Fruit fly (Drosophila melanogaster): ENCODE data around the gene Ada2b.

Gene Ada2b

dm6 chr3R:8243720-8244119, 3.4 kb upstream of the Ada2b start, which contains the start of the genes CG9636, CG18749 and CG33722 (continued):
- peak; percentile 70 for TF ChIP-seq woc (GFP tag; optimal IDR thresholded peaks at IDR 0.05)
- no peak for TF ChIP-seq Dif (GFP tag; optimal IDR thresholded peaks at IDR 0.05; ENCODE audit: partially characterized antibody)
- TF ChIP-seq dmrt93B (GFP tag; optimal IDR thresholded peaks at IDR 0.05), result no peak
- no peak for TF ChIP-seq usp (GFP tag; optimal IDR thresholded peaks at IDR 0.05)
- peak; percentile 62 for TF ChIP-seq Rel (GFP tag; optimal IDR thresholded peaks at IDR 0.05)
- TF ChIP-seq Rel (tag; optimal IDR thresholded peaks at IDR 0.05), result peak; percentile 87
- TF ChIP-seq OdsH (GFP tag; optimal IDR thresholded peaks at IDR 0.05), result peak; percentile 81
- peak; percentile 93 for TF ChIP-seq brk (GFP tag; optimal IDR thresholded peaks at IDR 0.05)
- TF ChIP-seq h (GFP tag; optimal IDR thresholded peaks at IDR 0.05), result peak; percentile 89
- no peak for TF ChIP-seq Vsx2 (GFP tag; optimal IDR thresholded peaks at IDR 0.05; ENCODE audit: partially characterized antibody)
- peak; percentile 83 for TF ChIP-seq sage (GFP tag; optimal IDR thresholded peaks at IDR 0.05)
- peak; percentile 67 for TF ChIP-seq Sp1 (GFP tag; optimal IDR thresholded peaks at IDR 0.05)
- TF ChIP-seq psq (GFP tag; optimal IDR thresholded peaks at IDR 0.05), result peak; percentile 81
- TF ChIP-seq br (GFP tag; optimal IDR thresholded peaks at IDR 0.05), result peak; percentile 73
- peak; percentile 67 for TF ChIP-seq ey (GFP tag; optimal IDR thresholded peaks at IDR 0.05)
- no peak for TF ChIP-seq Hr78 (GFP tag; optimal IDR thresholded peaks at IDR 0.05)
- TF ChIP-seq GATAd (GFP tag; optimal IDR thresholded peaks at IDR 0.05), result no peak

- no peak for TF ChIP-seq CrebA (GFP tag; optimal IDR thresholded peaks at IDR 0.05; ENCODE audit: borderline replicate concordance)
- peak; percentile 74 for TF ChIP-seq br (GFP tag; optimal IDR thresholded peaks at IDR 0.05)
- no peak for TF ChIP-seq dl (GFP tag; optimal IDR thresholded peaks at IDR 0.05; ENCODE audit: insufficient read depth in 1 of 2, partially characterized antibody in 2 of 2)
- no peak for TF ChIP-seq N (GFP tag; optimal IDR thresholded peaks at IDR 0.05)
- no peak for TF ChIP-seq Hr78 (GFP tag; optimal IDR thresholded peaks at IDR 0.05)
- TF ChIP-seq sage (GFP tag; optimal IDR thresholded peaks at IDR 0.05), result peak; percentile 56
- peak; percentile 44 for TF ChIP-seq fru (GFP tag; optimal IDR thresholded peaks at IDR 0.05)
- peak; percentile 82 for TF ChIP-seq psq (GFP tag; optimal IDR thresholded peaks at IDR 0.05)
- TF ChIP-seq Sp1 (GFP tag; optimal IDR thresholded peaks at IDR 0.05), result peak; percentile 93
- peak; percentile 32 for TF ChIP-seq Rel (GFP tag; optimal IDR thresholded peaks at IDR 0.05)
- peak; percentile 49 for TF ChIP-seq Rel (tag; optimal IDR thresholded peaks at IDR 0.05)
- peak; percentile 34 for TF ChIP-seq Mio (GFP tag; optimal IDR thresholded peaks at IDR 0.05)
- TF ChIP-seq Hr83 (GFP tag; optimal IDR thresholded peaks at IDR 0.05; ENCODE audit: poor library complexity, severe bottlenecking), result peak; percentile 39
- peak; percentile 63 for TF ChIP-seq brk (GFP tag; optimal IDR thresholded peaks at IDR 0.05)
- TF ChIP-seq Vsx2 (GFP tag; optimal IDR thresholded peaks at IDR 0.05; ENCODE audit: partially characterized antibody), result no peak
- TF ChIP-seq GATAd (GFP tag; optimal IDR thresholded peaks at IDR 0.05), result no peak
- peak in 1 of 2 experiments; percentile 90 for TF ChIP-seq foxo (GFP tag; optimal IDR thresholded peaks at IDR 0.05)
- TF ChIP-seq HLH106 (tag; optimal IDR thresholded peaks at IDR 0.05), result peak; percentile 87
- peak; percentile 85 for TF ChIP-seq rgr (GFP tag; optimal IDR thresholded peaks at IDR 0.05)
- peak; percentile 71 for TF ChIP-seq Jra (GFP tag; optimal IDR thresholded peaks at IDR 0.05)
- peak; percentile 72 for TF ChIP-seq woc (GFP tag; optimal IDR thresholded peaks at IDR 0.05)
- TF ChIP-seq OdsH (GFP tag; optimal IDR thresholded peaks at IDR 0.05), result peak; percentile 84
- no peak for TF ChIP-seq jim (GFP tag; optimal IDR thresholded peaks at IDR 0.05)
- TF ChIP-seq lola (GFP tag; optimal IDR thresholded peaks at IDR 0.05), result no peak
- peak; percentile 78 for TF ChIP-seq sv (GFP tag; optimal IDR thresholded peaks at IDR 0.05)
- no peak for TF ChIP-seq Myc (optimal IDR thresholded peaks at IDR 0.05)
- TF ChIP-seq dmrt93B (GFP tag; optimal IDR thresholded peaks at IDR 0.05), result peak; percentile 69
- TF ChIP-seq pan (optimal IDR thresholded peaks at IDR 0.05), result no peak
- peak; percentile 29 for TF ChIP-seq dsf (GFP tag; optimal IDR thresholded peaks at IDR 0.05; ENCODE audit: borderline replicate concordance)
- TF ChIP-seq CG9705 (GFP tag; optimal IDR thresholded peaks at IDR 0.05), result peak; percentile 66
- TF ChIP-seq tai (GFP tag; optimal IDR thresholded peaks at IDR 0.05), result no peak
- no peak for TF ChIP-seq Abd-B (GFP tag; optimal IDR thresholded peaks at IDR 0.05)
- peak; percentile 83 for TF ChIP-seq ey (GFP tag; optimal IDR thresholded peaks at IDR 0.05)
- no peak for TF ChIP-seq usp (GFP tag; optimal IDR thresholded peaks at IDR 0.05)
- peak; percentile 82 for TF ChIP-seq h (GFP tag; optimal IDR thresholded peaks at IDR 0.05)
- TF ChIP-seq Dif (GFP tag; optimal IDR thresholded peaks at IDR 0.05; ENCODE audit: partially characterized antibody), result no peak
- TF ChIP-seq Hnf4 (GFP tag; optimal IDR thresholded peaks at IDR 0.05), result peak; percentile 49
- no peak for TF ChIP-seq Dfd (GFP tag; optimal IDR thresholded peaks at IDR 0.05)
- peak; percentile 43 for TF ChIP-seq CG32264 (GFP tag; optimal IDR thresholded peaks at IDR 0.05)
Observed at dm6 chr3R:8239472-8240301, 628 bp downstream of the Ada2b start.
